Worm (Caenorhabditis elegans): ENCODE data around the gene chs-2.
A peak's percentile ranks its signal among the peaks of the same experiment; 100 is the strongest.

Gene chs-2

ce11 chrII:159294-159922, 37.4 kb upstream of the chs-2 start:
- TF ChIP-seq lin-39 (tag; optimal IDR thresholded peaks at IDR 0.05) (no peak), unc-30 (tag; optimal IDR thresholded peaks at IDR 0.05) (no peak), fkh-8 (tag; optimal IDR thresholded peaks at IDR 0.05) (no peak), efl-1 (optimal IDR thresholded peaks at IDR 0.05) (peak; percentile 39 to 47), efl-1 (GFP tag; optimal IDR thresholded peaks at IDR 0.05 in 1 of 2) (peak; percentile 2 to 91), unc-86 (tag; optimal IDR thresholded peaks at IDR 0.05) (no peak), hpl-2 (GFP tag; optimal IDR thresholded peaks at IDR 0.05) (no peak), ces-1 (GFP tag; optimal IDR thresholded peaks at IDR 0.05) (no peak), egl-27 (tag; optimal IDR thresholded peaks at IDR 0.05) (no peak), xbp-1 (tag; optimal IDR thresholded peaks at IDR 0.05) (peak; percentile 3), nhr-47 (tag; optimal IDR thresholded peaks at IDR 0.05) (peak; percentile 7), C04F5.9 (tag; optimal IDR thresholded peaks at IDR 0.05) (no peak), mdl-1 (tag; optimal IDR thresholded peaks at IDR 0.05) (peak in 1 of 2 experiments; percentile 10), snu-23 (GFP tag; optimal IDR thresholded peaks at IDR 0.05) (peak; percentile 63), tbx-2 (tag; optimal IDR thresholded peaks at IDR 0.05) (no peak), lir-3 (tag; optimal IDR thresholded peaks at IDR 0.05; ENCODE audit: poor library complexity) (no peak), mep-1 (tag; optimal IDR thresholded peaks at IDR 0.05) (peak; percentile 49), nhr-84 (tag; optimal IDR thresholded peaks at IDR 0.05) (no peak), grh-1 (GFP tag; IDR thresholded peaks at IDR 0.05) (no peak), zag-1 (tag; optimal IDR thresholded peaks at IDR 0.05) (no peak), lin-14 (GFP tag; optimal IDR thresholded peaks at IDR 0.05) (peak; percentile 66), pag-3 (tag; optimal IDR thresholded peaks at IDR 0.05; ENCODE audit: borderline replicate concordance, insufficient read depth) (no peak), hlh-4 (tag; optimal IDR thresholded peaks at IDR 0.05) (no peak), nhr-28 (tag; optimal IDR thresholded peaks at IDR 0.05) (no peak), ztf-4 (tag; optimal IDR thresholded peaks at IDR 0.05) (peak; percentile 26), C16A3.4 (tag; optimal IDR thresholded peaks at IDR 0.05) (no peak), elt-2 (tag; optimal IDR thresholded peaks at IDR 0.05) (peak; percentile 32), fos-1 (tag; optimal IDR thresholded peaks at IDR 0.05) (peak; percentile 37), mef-2 (tag; optimal IDR thresholded peaks at IDR 0.05) (no peak), hlh-17 (GFP tag; optimal IDR thresholded peaks at IDR 0.05; ENCODE audit: borderline replicate concordance) (no peak), isw-1 (GFP tag; IDR thresholded peaks at IDR 0.05) (no peak), nhr-90 (tag; optimal IDR thresholded peaks at IDR 0.05; ENCODE audit: poor library complexity) (no peak), alr-1 (tag; optimal IDR thresholded peaks at IDR 0.05; ENCODE audit: borderline replicate concordance) (no peak), vab-15 (tag; optimal IDR thresholded peaks at IDR 0.05) (no peak), nhr-76 (tag; optimal IDR thresholded peaks at IDR 0.05) (no peak), dpl-1 (GFP tag; optimal IDR thresholded peaks at IDR 0.05) (peak in 2 of 3 experiments; percentile 2 to 31), ama-1 (optimal IDR thresholded peaks at IDR 0.05) (no peak), nhr-19 (GFP tag; conservative IDR thresholded peaks at IDR 0.05) (no peak), ztf-11 (tag; optimal IDR thresholded peaks at IDR 0.05) (no peak), aha-1 (tag; optimal IDR thresholded peaks at IDR 0.05) (no peak), unc-98 (GFP tag; IDR thresholded peaks at IDR 0.05) (no peak), unc-130 (tag; optimal IDR thresholded peaks at IDR 0.05) (no peak), nhr-20 (tag; optimal IDR thresholded peaks at IDR 0.05) (peak; percentile 48), ceh-88 (GFP tag; IDR thresholded peaks at IDR 0.05) (no peak), nhr-85 (tag) (peak; percentile 78), lsy-2 (tag; optimal IDR thresholded peaks at IDR 0.05) (peak; percentile 31 to 68), snpc-4 (tag; optimal IDR thresholded peaks at IDR 0.05) (no peak), irx-1 (tag; optimal IDR thresholded peaks at IDR 0.05) (no peak), sptf-1 (tag; optimal IDR thresholded peaks at IDR 0.05) (no peak), mab-9 (GFP tag; IDR thresholded peaks at IDR 0.05) (no peak), elt-3 (tag; optimal IDR thresholded peaks at IDR 0.05) (peak in 2 of 6 experiments; percentile 14 to 44), sup-37 (GFP tag; optimal IDR thresholded peaks at IDR 0.05) (no peak), egl-13 (tag; optimal IDR thresholded peaks at IDR 0.05) (no peak)

Measured in whole organism, L1 larva.